Fruit fly (Drosophila melanogaster): ENCODE results near the gene CG5984.
A peak's percentile ranks its signal among the peaks of the same experiment; 100 is the strongest.

The CG5984 gene

dm6 chr3R:27208724-27209343 lies 39.0 kb downstream of the CG5984 start (continued):
- TF ChIP-seq E2f2 (GFP tag; IDR thresholded peaks at IDR 0.05) (0 out of 2 replicates have a peak, but pooled peaks have one; percentile 10), HLH54F (GFP tag; optimal IDR thresholded peaks at IDR 0.05) (no peak)

- TF ChIP-seq Vsx1 (GFP tag; optimal IDR thresholded peaks at IDR 0.05) (no peak), scrt (GFP tag; optimal IDR thresholded peaks at IDR 0.05) (peak; percentile 10), peb (GFP tag; IDR thresholded peaks at IDR 0.05) (no peak), CG6689 (GFP tag; IDR thresholded peaks at IDR 0.05) (0 out of 2 replicates have a peak, but pooled peaks have one; percentile 33), CG6254 (GFP tag; optimal IDR thresholded peaks at IDR 0.05) (peak; percentile 41), CG7786 (GFP tag; optimal IDR thresholded peaks at IDR 0.05) (no peak), CG33213 (GFP tag; optimal IDR thresholded peaks at IDR 0.05) (no peak), wor (GFP tag; IDR thresholded peaks at IDR 0.05) (peak; percentile 12; the same call in 1 of the 2 replicates), gro (GFP tag; optimal IDR thresholded peaks at IDR 0.05) (no peak), kah (GFP tag; optimal IDR thresholded peaks at IDR 0.05) (no peak), Awh (GFP tag; IDR thresholded peaks at IDR 0.05) (no peak), Ptx1 (GFP tag; IDR thresholded peaks at IDR 0.05) (0 out of 2 replicates have a peak, but pooled peaks have one; percentile 13), sima (GFP tag; optimal IDR thresholded peaks at IDR 0.05) (no peak), Mad (GFP tag; optimal IDR thresholded peaks at IDR 0.05) (no peak), CG11085 (GFP tag; IDR thresholded peaks at IDR 0.05) (no peak), D (optimal IDR thresholded peaks at IDR 0.05) (no peak), D (GFP tag; optimal IDR thresholded peaks at IDR 0.05) (peak; percentile 35), slbo (GFP tag; IDR thresholded peaks at IDR 0.05) (peak; percentile 30; the same call in 1 of the 2 replicates), CG10267 (tag; optimal IDR thresholded peaks at IDR 0.05) (peak; percentile 39), CG2199 (GFP tag; IDR thresholded peaks at IDR 0.05) (no peak), bcd (GFP tag; optimal IDR thresholded peaks at IDR 0.05) (peak; percentile 25), CG18764 (GFP tag; optimal IDR thresholded peaks at IDR 0.05) (no peak), inv (GFP tag; IDR thresholded peaks at IDR 0.05; ENCODE audit: partially characterized antibody) (no peak), tap (tag; optimal IDR thresholded peaks at IDR 0.05) (peak; percentile 6), CG6813 (GFP tag; optimal IDR thresholded peaks at IDR 0.05) (no peak), Abd-B (GFP tag; optimal IDR thresholded peaks at IDR 0.05) (peak; percentile 31), CG4820 (GFP tag; optimal IDR thresholded peaks at IDR 0.05) (peak; percentile 5), Xrp1 (GFP tag; IDR thresholded peaks at IDR 0.05) (peak; percentile 45; the same call in 1 of the 2 replicates), Chrac-16 (GFP tag; optimal IDR thresholded peaks at IDR 0.05) (no peak), CG31441 (GFP tag; IDR thresholded peaks at IDR 0.05) (peak; percentile 60), ranshi (GFP tag; IDR thresholded peaks at IDR 0.05) (no peak), mirr (GFP tag; optimal IDR thresholded peaks at IDR 0.05) (no peak), pb (GFP tag; optimal IDR thresholded peaks at IDR 0.05) (no peak), ind (GFP tag; optimal IDR thresholded peaks at IDR 0.05) (peak; percentile 14), CG2202 (tag; optimal IDR thresholded peaks at IDR 0.05) (no peak), pho (GFP tag; optimal IDR thresholded peaks at IDR 0.05) (no peak), mld (GFP tag; IDR thresholded peaks at IDR 0.05; ENCODE audit: partially characterized antibody) (no peak), eyg (GFP tag; optimal IDR thresholded peaks at IDR 0.05) (no peak), BEAF-32 (GFP tag; optimal IDR thresholded peaks at IDR 0.05) (no peak), D19B (GFP tag; optimal IDR thresholded peaks at IDR 0.05) (no peak), sd (tag; optimal IDR thresholded peaks at IDR 0.05) (peak; percentile 1), hkb (optimal IDR thresholded peaks at IDR 0.05) (peak; percentile 97), hkb (GFP tag; IDR thresholded peaks at IDR 0.05) (no peak), CG10959 (GFP tag; IDR thresholded peaks at IDR 0.05) (no peak), CG11456 (GFP tag; IDR thresholded peaks at IDR 0.05) (no peak), trem (tag; optimal IDR thresholded peaks at IDR 0.05) (peak; percentile 31)
Observed at dm6 chr3R:27204694-27205414, 42.9 kb downstream of the CG5984 start.
